Worm (Caenorhabditis elegans) whole organism, dauer: ENCODE results near the gene F09E5.8.
"Not testable (repeated sequence)": the region's sequence is repeated elsewhere in the genome, so short reads cannot be mapped to it uniquely, and the experiment has no call there.

Source experiments
- unc-62 ChIP-seq: sonication (generic microtip); optimal IDR thresholded peaks from 2 replicates; lab custom pipeline; 2017; ENCODE audit warnings: missing biosample characterization, missing genetic modification reagents, missing genetic modification characterization

Gene F09E5.8

ce11 chrII:5350357-5350756, at the start of gene F09E5.8:
F09E5.8 (plus strand) TSS chrII:5350669.
- not testable (repeated sequence) for TF ChIP-seq unc-62 (GFP tag; lab: Kevin White, UChicago)

ce11 chrII:5301810-5302209, 48.7 kb upstream of the F09E5.8 start:
- TF ChIP-seq unc-62 (GFP tag; lab: Kevin White, UChicago) = no peak

ce11 chrII:5305121-5305520, 45.3 kb upstream of the F09E5.8 start:
- no peak for TF ChIP-seq unc-62 (GFP tag; lab: Kevin White, UChicago)

- TF ChIP-seq unc-62 (GFP tag; lab: Kevin White, UChicago) = no peak
Observed at ce11 chrII:5306197-5306596, 44.3 kb upstream of the F09E5.8 start.

ce11 chrII:5307203-5307602, 43.3 kb upstream of the F09E5.8 start:
- TF ChIP-seq unc-62 (GFP tag; lab: Kevin White, UChicago) = no peak

ce11 chrII:5308961-5309360, 41.5 kb upstream of the F09E5.8 start:
- no peak for TF ChIP-seq unc-62 (GFP tag; lab: Kevin White, UChicago)

ce11 chrII:5309720-5310119, 40.7 kb upstream of the F09E5.8 start:
- TF ChIP-seq unc-62 (GFP tag; lab: Kevin White, UChicago) = no peak

- no peak for TF ChIP-seq unc-62 (GFP tag; lab: Kevin White, UChicago)
Observed at ce11 chrII:5310795-5311194, 39.7 kb upstream of the F09E5.8 start.

ce11 chrII:5311746-5312145, 38.7 kb upstream of the F09E5.8 start, which contains the start of gene gcy-12:
gcy-12 (plus strand) TSS chrII:5312046.
- no peak for TF ChIP-seq unc-62 (GFP tag; lab: Kevin White, UChicago)

ce11 chrII:5320205-5320951, 30.1 kb upstream of the F09E5.8 start:
- no peak for TF ChIP-seq unc-62 (GFP tag; lab: Kevin White, UChicago)

ce11 chrII:5321718-5322286, 28.7 kb upstream of the F09E5.8 start:
- no peak for TF ChIP-seq unc-62 (GFP tag; lab: Kevin White, UChicago)

- no peak for TF ChIP-seq unc-62 (GFP tag; lab: Kevin White, UChicago)
Observed at ce11 chrII:5322732-5323326, 27.6 kb upstream of the F09E5.8 start, which contains the start of gene vhp-1. vhp-1 (plus strand) TSS chrII:5323276.

ce11 chrII:5323773-5324172, 26.7 kb upstream of the F09E5.8 start:
- no peak for TF ChIP-seq unc-62 (GFP tag; lab: Kevin White, UChicago)

ce11 chrII:5324653-5325052, 25.8 kb upstream of the F09E5.8 start:
- TF ChIP-seq unc-62 (GFP tag; lab: Kevin White, UChicago) = no peak

- TF ChIP-seq unc-62 (GFP tag; lab: Kevin White, UChicago) = no peak
Observed at ce11 chrII:5326024-5326627, 24.3 kb upstream of the F09E5.8 start.

ce11 chrII:5326891-5327290, 23.6 kb upstream of the F09E5.8 start:
- TF ChIP-seq unc-62 (GFP tag; lab: Kevin White, UChicago) = no peak
